Fruit fly (Drosophila melanogaster) whole organism, embryonic: Measurements from ENCODE around the gene CG4461.

Source experiments
- ATbp ChIP-seq: fragments of 200-800 bp; sonication (Bioruptor generic); optimal IDR thresholded peaks from 2 replicates; lab custom pipeline; 2017; ENCODE audit warnings: missing biosample characterization, mild to moderate bottlenecking, missing genetic modification characterization, missing genetic modification reagents
- Ada2b ChIP-seq: fragments of 200-800 bp; sonication (Bioruptor generic); IDR thresholded peaks from 2 replicates; pipeline ENCODE4 v1.3.6; 2022; ENCODE audit warnings: missing biosample characterization, missing genetic modification characterization
- BEAF-32 ChIP-seq: fragments of 200-800 bp; sonication (Bioruptor generic); optimal IDR thresholded peaks from 3 replicates; lab custom pipeline; 2017; ENCODE audit warnings: missing biosample characterization, missing genetic modification characterization, mild to moderate bottlenecking, moderate library complexity, missing genetic modification reagents
- BtbVII ChIP-seq: fragments of 200-800 bp; sonication (Bioruptor generic); optimal IDR thresholded peaks from 3 replicates; lab custom pipeline; 2017; ENCODE audit warnings: missing biosample characterization, mild to moderate bottlenecking, missing genetic modification characterization
- CG10147 ChIP-seq: fragments of 200-800 bp; sonication (Bioruptor generic); optimal IDR thresholded peaks from 2 replicates; lab custom pipeline; 2019; ENCODE audit warnings: missing biosample characterization, mild to moderate bottlenecking, missing genetic modification characterization, moderate library complexity
- CG10565 ChIP-seq: fragments of 200-800 bp; sonication (Bioruptor generic); optimal IDR thresholded peaks from 3 replicates; lab custom pipeline; 2016; ENCODE audit warnings: missing biosample characterization, mild to moderate bottlenecking, missing genetic modification characterization
- CG10979 ChIP-seq: fragments of 200-800 bp; sonication (Bioruptor generic); optimal IDR thresholded peaks from 2 replicates; lab custom pipeline; 2018; ENCODE audit warnings: missing biosample characterization, mild to moderate bottlenecking, missing genetic modification characterization, moderate library complexity
- CG11085 ChIP-seq: fragments of 200-800 bp; sonication (Bioruptor generic); IDR thresholded peaks from 2 replicates; pipeline ENCODE4 v1.3.6; 2022; ENCODE audit warnings: missing biosample characterization, missing genetic modification characterization
- CG15479 ChIP-seq: fragments of 200-800 bp; sonication (Bioruptor generic); optimal IDR thresholded peaks from 3 replicates; lab custom pipeline; 2019; ENCODE audit warnings: missing biosample characterization, mild to moderate bottlenecking, missing genetic modification characterization, moderate library complexity
- CG1603 ChIP-seq: fragments of 200-800 bp; sonication (Bioruptor generic); optimal IDR thresholded peaks from 2 replicates; lab custom pipeline; 2019; ENCODE audit warnings: missing biosample characterization, mild to moderate bottlenecking, missing genetic modification characterization, moderate library complexity
- CG31388 ChIP-seq: fragments of 200-800 bp; sonication (Bioruptor generic); optimal IDR thresholded peaks from 2 replicates; lab custom pipeline; 2016; ENCODE audit warnings: missing biosample characterization, missing genetic modification characterization
- CG33557 ChIP-seq: fragments of 200-800 bp; sonication (Bioruptor generic); optimal IDR thresholded peaks from 2 replicates; lab custom pipeline; 2019; ENCODE audit warnings: missing biosample characterization, mild to moderate bottlenecking, missing genetic modification characterization, moderate library complexity
- CG34224 ChIP-seq: fragments of 200-800 bp; sonication (Bioruptor generic); IDR thresholded peaks from 3 replicates; pipeline ENCODE4 v1.3.6; 2022; ENCODE audit warnings: missing biosample characterization, missing genetic modification characterization; ENCODE audit not compliant: partially characterized antibody
- CG4328 ChIP-seq: fragments of 200-800 bp; sonication (Bioruptor generic); optimal IDR thresholded peaks from 3 replicates; lab custom pipeline; 2017; ENCODE audit warnings: missing biosample characterization, missing genetic modification reagents, missing genetic modification characterization
- CG5180 ChIP-seq: fragments of 200-800 bp; sonication (Bioruptor generic); optimal IDR thresholded peaks from 3 replicates; lab custom pipeline; 2017; ENCODE audit warnings: missing biosample characterization, missing genetic modification characterization, mild to moderate bottlenecking, moderate library complexity, missing genetic modification reagents
- CG5245 ChIP-seq: fragments of 200-800 bp; sonication (Bioruptor generic); optimal IDR thresholded peaks from 3 replicates; lab custom pipeline; 2016; ENCODE audit warnings: missing biosample characterization, missing genetic modification characterization
- CG7271 ChIP-seq: fragments of 200-800 bp; sonication (Bioruptor generic); optimal IDR thresholded peaks from 2 replicates; lab custom pipeline; 2018; ENCODE audit warnings: missing biosample characterization, mild to moderate bottlenecking, missing genetic modification characterization, moderate library complexity
- CG8944 ChIP-seq: fragments of 200-800 bp; sonication (Bioruptor generic); optimal IDR thresholded peaks from 3 replicates; lab custom pipeline; 2016; ENCODE audit warnings: missing biosample characterization, missing genetic modification characterization
- CrebB ChIP-seq: fragments of 200-800 bp; sonication (Bioruptor generic); optimal IDR thresholded peaks from 3 replicates; lab custom pipeline; 2018; ENCODE audit warnings: missing biosample characterization, mild to moderate bottlenecking, missing genetic modification characterization
- Deaf1 ChIP-seq: fragments of 200-800 bp; optimal IDR thresholded peaks from 3 replicates; lab custom pipeline; 2019; ENCODE audit warnings: missing biosample characterization, mild to moderate bottlenecking, missing genetic modification characterization, moderate library complexity
- Dip2 ChIP-seq: fragments of 200-800 bp; sonication (Bioruptor generic); IDR thresholded peaks from 2 replicates; pipeline ENCODE4 v1.3.6; 2022; ENCODE audit warnings: missing biosample characterization, missing genetic modification characterization
- Dll ChIP-seq: fragments of 200-800 bp; sonication (Bioruptor generic); IDR thresholded peaks from 4 replicates; pipeline ENCODE4 v1.3.6; 2022; ENCODE audit warnings: missing biosample characterization, missing genetic modification characterization; ENCODE audit not compliant: partially characterized antibody
- Drgx ChIP-seq: fragments of 200-800 bp; sonication (Bioruptor generic); IDR thresholded peaks from 2 replicates; pipeline ENCODE4 v1.3.6; 2022; ENCODE audit warnings: missing biosample characterization, missing genetic modification characterization
- E2f2 ChIP-seq: fragments of 200-800 bp; sonication (Bioruptor generic); IDR thresholded peaks from 2 replicates; pipeline ENCODE4 v1.3.6; 2022; ENCODE audit warnings: missing biosample characterization, missing genetic modification characterization
- Ets65A ChIP-seq: fragments of 200-800 bp; sonication (Bioruptor generic); peaks from one replicate; lab custom pipeline; 2016; ENCODE audit warnings: missing biosample characterization, missing genetic modification characterization
- HLH3B ChIP-seq: fragments of 200-800 bp; sonication (Bioruptor generic); IDR thresholded peaks from 2 replicates; pipeline ENCODE4 v1.3.6; 2022; ENCODE audit warnings: missing biosample characterization, missing genetic modification characterization
- HLHmδ ChIP-seq: fragments of 200-800 bp; sonication (Bioruptor generic); optimal IDR thresholded peaks from 2 replicates; lab custom pipeline; 2018; ENCODE audit warnings: missing biosample characterization, mild to moderate bottlenecking, missing genetic modification characterization, moderate library complexity
- Mrtf ChIP-seq: fragments of 200-800 bp; sonication (Bioruptor generic); IDR thresholded peaks from 3 replicates; pipeline ENCODE4 v1.3.6; 2022; ENCODE audit warnings: missing biosample characterization, missing genetic modification characterization
- Ptx1 ChIP-seq: fragments of 200-800 bp; sonication (Bioruptor generic); IDR thresholded peaks from 2 replicates; pipeline ENCODE4 v1.3.6; 2022; ENCODE audit warnings: missing biosample characterization, missing genetic modification characterization
- Vsx1 ChIP-seq: fragments of 200-800 bp; sonication (Bioruptor generic); optimal IDR thresholded peaks from 2 replicates; lab custom pipeline; 2017; ENCODE audit warnings: missing biosample characterization, mild to moderate bottlenecking, missing genetic modification characterization, missing genetic modification reagents
- ash1 ChIP-seq: fragments of 200-800 bp; sonication (Bioruptor generic); optimal IDR thresholded peaks from 2 replicates; lab custom pipeline; 2018; ENCODE audit warnings: missing biosample characterization, mild to moderate bottlenecking, missing genetic modification characterization
- bowl ChIP-seq: fragments of 200-800 bp; sonication (Bioruptor generic); IDR thresholded peaks from 2 replicates; pipeline ENCODE4 v1.3.6; 2022; ENCODE audit warnings: missing biosample characterization, missing genetic modification characterization
- cato ChIP-seq: fragments of 200-800 bp; sonication (Bioruptor generic); optimal IDR thresholded peaks from 2 replicates; lab custom pipeline; 2016; ENCODE audit warnings: missing biosample characterization, missing genetic modification characterization, borderline replicate concordance
- chinmo ChIP-seq: fragments of 200-800 bp; sonication (Bioruptor generic); IDR thresholded peaks from 4 replicates; pipeline ENCODE4 v1.3.6; 2022; ENCODE audit warnings: missing biosample characterization, missing genetic modification characterization; ENCODE audit not compliant: partially characterized antibody
- gcm2 ChIP-seq: fragments of 200-800 bp; sonication (Bioruptor generic); optimal IDR thresholded peaks from 2 replicates; lab custom pipeline; 2016; ENCODE audit warnings: missing biosample characterization, missing genetic modification characterization
- grn ChIP-seq: fragments of 200-800 bp; sonication (Bioruptor generic); optimal IDR thresholded peaks from 3 replicates; lab custom pipeline; 2017; ENCODE audit warnings: missing biosample characterization, missing genetic modification characterization
- gro ChIP-seq: fragments of 200-800 bp; sonication (Bioruptor generic); optimal IDR thresholded peaks from 2 replicates; lab custom pipeline; 2016; ENCODE audit warnings: missing biosample characterization, missing genetic modification characterization
- hth ChIP-seq: fragments of >200 bp; optimal IDR thresholded peaks from 2 replicates; lab custom pipeline; 2017; ENCODE audit warnings: inconsistent platforms
- kay ChIP-seq: fragments of 200-800 bp; sonication (Bioruptor generic); optimal IDR thresholded peaks from 2 replicates; lab custom pipeline; 2016; ENCODE audit warnings: missing biosample characterization, missing genetic modification characterization
- lola ChIP-seq, 3 experiments: fragments of >200 bp in 2 of 3; fragments of 200-800 bp in 1 of 3; sonication (Bioruptor generic) in 1 of 3; optimal IDR thresholded peaks; 2 replicates each; lab custom pipeline; 2017 to 2019; ENCODE audit warnings: missing biosample characterization in 3 of 3, missing genetic modification characterization in 3 of 3, mild to moderate bottlenecking in 1 of 3, moderate library complexity in 1 of 3
- mld ChIP-seq: fragments of 200-800 bp; sonication (Bioruptor generic); IDR thresholded peaks from 3 replicates; pipeline ENCODE4 v1.3.6; 2022; ENCODE audit warnings: missing biosample characterization, missing genetic modification characterization; ENCODE audit not compliant: partially characterized antibody
- nau ChIP-seq: fragments of 200-800 bp; sonication (Bioruptor generic); optimal IDR thresholded peaks from 3 replicates; lab custom pipeline; 2017; ENCODE audit warnings: missing biosample characterization, mild to moderate bottlenecking, missing genetic modification characterization, missing genetic modification reagents
- nom ChIP-seq: fragments of 200-800 bp; sonication (Bioruptor generic); optimal IDR thresholded peaks from 2 replicates; lab custom pipeline; 2017; ENCODE audit warnings: missing biosample characterization, missing genetic modification characterization, mild to moderate bottlenecking, moderate library complexity, missing genetic modification reagents
- sens-2 ChIP-seq: fragments of 200-800 bp; sonication (Bioruptor generic); IDR thresholded peaks from 2 replicates; pipeline ENCODE4 v1.3.6; 2022; ENCODE audit warnings: missing biosample characterization, missing genetic modification characterization
- so ChIP-seq: fragments of 200-800 bp; sonication (Bioruptor generic); IDR thresholded peaks from 3 replicates; pipeline ENCODE4 v1.3.6; 2022; ENCODE audit warnings: missing biosample characterization, missing genetic modification characterization
- stc ChIP-seq: fragments of 200-800 bp; sonication (Bioruptor generic); IDR thresholded peaks from 2 replicates; pipeline ENCODE4 v1.3.6; 2022; ENCODE audit warnings: missing biosample characterization, missing genetic modification characterization
- sug ChIP-seq: fragments of 200-800 bp; optimal IDR thresholded peaks from 2 replicates; lab custom pipeline; 2019; ENCODE audit warnings: missing biosample characterization, mild to moderate bottlenecking, missing genetic modification characterization, moderate library complexity
- z ChIP-seq: fragments of 200-800 bp; sonication (Bioruptor generic); IDR thresholded peaks from 3 replicates; pipeline ENCODE4 v1.3.6; 2022; ENCODE audit warnings: missing biosample characterization, missing genetic modification characterization

Gene CG4461

DNA sequence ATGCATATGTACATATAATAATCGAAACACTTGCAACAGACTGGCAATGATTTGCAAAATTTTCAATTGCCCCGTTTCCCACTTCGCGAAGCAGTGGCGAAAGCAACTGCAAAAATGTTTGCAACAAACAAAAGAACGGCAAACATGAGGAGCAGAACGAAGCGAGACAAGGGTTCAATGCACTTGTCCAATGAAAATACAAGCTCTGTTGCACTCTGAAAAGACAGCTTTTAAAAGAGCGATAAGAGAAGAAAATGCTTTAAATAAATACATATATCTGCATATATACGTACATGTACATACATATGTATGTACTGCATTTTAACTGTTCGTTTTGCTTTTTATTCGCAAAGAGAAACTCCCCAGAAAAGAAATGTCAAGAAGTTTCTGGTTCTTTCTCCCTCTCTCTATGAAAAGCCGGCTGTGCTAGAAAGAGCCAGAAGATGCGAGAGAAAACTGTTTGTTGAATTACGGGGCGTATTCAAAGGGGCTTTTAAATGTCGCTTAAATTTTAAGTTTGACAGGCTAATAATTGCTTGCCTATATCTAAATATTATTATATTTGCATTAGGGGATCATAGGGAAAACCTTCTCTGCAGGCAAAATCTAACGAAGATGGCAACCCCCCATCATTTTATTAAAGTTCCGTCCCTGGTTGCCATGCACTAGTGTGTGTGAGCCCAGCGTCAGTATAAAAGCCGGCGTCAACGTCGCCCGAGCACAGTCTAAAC lies 8.3 kb downstream of the CG4461 start, which contains the start of gene Hsp27 (continued):
- TF ChIP-seq Dll (0 out of 4 replicates have a peak, but pooled peaks have one; percentile 33), mld (GFP tag; lab: Robert Waterston, UW) (no peak), CG4328 (GFP tag; lab: Kevin White, UChicago) (peak; percentile 84), CG31388 (peak; percentile 96), CG10979 (tag; lab: Kevin White, UChicago) (peak; percentile 99), CG7271 (tag; lab: Kevin White, UChicago) (peak; percentile 90), BEAF-32 (GFP tag; lab: Kevin White, UChicago) (peak; percentile 8), HLH3B (GFP tag; lab: Robert Waterston, UW) (peak; percentile 99), grn (GFP tag; lab: Kevin White, UChicago) (peak; percentile 86), gro (GFP tag; lab: Kevin White, UChicago) (peak; percentile 96), CG11085 (GFP tag; lab: Robert Waterston, UW) (peak; percentile 97), sug (tag; lab: Kevin White, UChicago) (peak; percentile 87), so (GFP tag; lab: Robert Waterston, UW) (peak; percentile 96), CG15479 (GFP tag; lab: Kevin White, UChicago) (no peak), Dip2 (GFP tag; lab: Robert Waterston, UW) (peak; percentile 75), CG5245 (GFP tag; lab: Kevin White, UChicago) (peak; percentile 99), CG33557 (GFP tag; lab: Kevin White, UChicago) (peak; percentile 74), CG10565 (GFP tag; lab: Kevin White, UChicago) (peak; percentile 92), CG10147 (GFP tag; lab: Kevin White, UChicago) (peak; percentile 96), nom (GFP tag; lab: Kevin White, UChicago) (peak; percentile 98), CrebB (peak; percentile 93), sens-2 (GFP tag; lab: Robert Waterston, UW) (peak; percentile 97), Ada2b (GFP tag; lab: Robert Waterston, UW) (peak; percentile 99), Ptx1 (GFP tag; lab: Robert Waterston, UW) (peak; percentile 99), lola (GFP tag; optimal IDR thresholded peaks at IDR 0.05; lab: Kevin White, UChicago) (peak in 1 of 3 experiments; percentile 95), Mrtf (GFP tag; lab: Robert Waterston, UW) (peak; percentile 98), chinmo (GFP tag; lab: Robert Waterston, UW) (no peak), nau (peak; percentile 99), ATbp (GFP tag; lab: Kevin White, UChicago) (peak; percentile 99), Ets65A (peak; percentile 98), CG8944 (GFP tag; lab: Kevin White, UChicago) (peak; percentile 86), hth (no peak), CG1603 (peak; percentile 96), Vsx1 (GFP tag; lab: Kevin White, UChicago) (peak; percentile 96), ash1 (GFP tag; lab: Kevin White, UChicago) (peak; percentile 78), CG34224 (GFP tag; lab: Robert Waterston, UW) (peak; percentile 31; the same call in 1 of the 3 replicates), Drgx (GFP tag; lab: Robert Waterston, UW) (peak; percentile 100), HLHmδ (GFP tag; lab: Kevin White, UChicago) (no peak), gcm2 (GFP tag; lab: Kevin White, UChicago) (peak; percentile 92), CG5180 (GFP tag; lab: Kevin White, UChicago) (peak; percentile 87), Deaf1 (tag; lab: Kevin White, UChicago) (peak; percentile 86), cato (GFP tag; lab: Kevin White, UChicago) (peak; percentile 97), stc (GFP tag; lab: Robert Waterston, UW) (peak; percentile 98), E2f2 (peak; percentile 84), kay (peak; percentile 97), z (GFP tag; lab: Robert Waterston, UW) (peak; percentile 78; the same call in 2 of the 3 replicates), BtbVII (GFP tag; lab: Kevin White, UChicago) (peak; percentile 96), bowl (GFP tag; lab: Robert Waterston, UW) (peak; percentile 92)
